Worm (Caenorhabditis elegans) whole organism, early embryonic: ENCODE data around the gene T01G5.8.

Experiments
- aly-1 ChIP-seq: sonication (generic microtip); optimal IDR thresholded peaks from 2 replicates; lab custom pipeline; 2016; ENCODE audit warnings: missing genetic modification characterization, missing compliant biosample characterization
- ama-1 ChIP-seq: fragments of 150-350 bp; optimal IDR thresholded peaks from 2 replicates; lab custom pipeline; 2014
- flt-1 ChIP-seq: fragments of 200-800 bp; sonication (Bioruptor generic); IDR thresholded peaks from 2 replicates; pipeline ENCODE4 v1.3.6; 2022; ENCODE audit warnings: missing genetic modification characterization, missing compliant biosample characterization
- tbx-11 ChIP-seq: fragments of 200-800 bp; sonication (Bioruptor generic); IDR thresholded peaks from 2 replicates; pipeline ENCODE4 v1.3.6; 2022; ENCODE audit warnings: missing genetic modification characterization, missing compliant biosample characterization
- tra-4 ChIP-seq: sonication (generic microtip); optimal IDR thresholded peaks from 2 replicates; lab custom pipeline; 2017; ENCODE audit warnings: missing genetic modification characterization, missing compliant biosample characterization

ce11 chrV:15088613-15089012 is 27.5 kb upstream of the T01G5.8 start, which contains the start of gene C01G10.18:
- no peak for TF ChIP-seq flt-1 (GFP tag; lab: Robert Waterston, UW)
- TF ChIP-seq tbx-11 = no peak
- TF ChIP-seq aly-1 (tag; lab: Kevin White, UChicago) = no peak
- TF ChIP-seq ama-1 (lab: Kevin White, UChicago) = no peak
- no peak for TF ChIP-seq tra-4 (tag; lab: Kevin White, UChicago)
